Fruit fly (Drosophila melanogaster) whole organism, adult: ENCODE measurements around the gene CG33648.

Experiments
- CG11617 ChIP-seq: fragments of 200-800 bp; sonication (Bioruptor generic); optimal IDR thresholded peaks from 2 replicates; lab custom pipeline; 2017; ENCODE audit warnings: mild to moderate bottlenecking, missing biosample characterization, missing genetic modification reagents, missing genetic modification characterization
- CG12768 ChIP-seq: fragments of 200-800 bp; sonication (Bioruptor generic); optimal IDR thresholded peaks from 2 replicates; lab custom pipeline; 2017; ENCODE audit warnings: missing biosample characterization, missing genetic modification characterization, mild to moderate bottlenecking, moderate library complexity, missing genetic modification reagents
- CG14711 ChIP-seq: fragments of 200-800 bp; sonication (Bioruptor generic); optimal IDR thresholded peaks from 2 replicates; lab custom pipeline; 2018; ENCODE audit warnings: missing biosample characterization, mild to moderate bottlenecking, missing genetic modification characterization, moderate library complexity
- CG1620 ChIP-seq: fragments of 200-800 bp; sonication (Bioruptor generic); optimal IDR thresholded peaks from 2 replicates; lab custom pipeline; 2016; ENCODE audit warnings: missing biosample characterization, missing genetic modification characterization
- CG33017 ChIP-seq: fragments of 200-800 bp; sonication (Bioruptor generic); optimal IDR thresholded peaks from 2 replicates; lab custom pipeline; 2018; ENCODE audit warnings: missing biosample characterization, mild to moderate bottlenecking, missing genetic modification characterization, moderate library complexity
- CG5204 ChIP-seq: fragments of 200-800 bp; sonication (Bioruptor generic); optimal IDR thresholded peaks from 2 replicates; lab custom pipeline; 2016; ENCODE audit warnings: missing biosample characterization, missing genetic modification characterization
- CG7045 ChIP-seq: fragments of 200-800 bp; sonication (Bioruptor generic); optimal IDR thresholded peaks from 2 replicates; lab custom pipeline; 2017; ENCODE audit warnings: missing biosample characterization, mild to moderate bottlenecking, missing genetic modification characterization
- CG7101 ChIP-seq: fragments of 200-800 bp; sonication (Bioruptor generic); optimal IDR thresholded peaks from 2 replicates; lab custom pipeline; 2018; ENCODE audit warnings: missing biosample characterization, mild to moderate bottlenecking, missing genetic modification characterization, moderate library complexity
- Clk ChIP-seq: fragments of 200-800 bp; sonication (Bioruptor generic); optimal IDR thresholded peaks from 2 replicates; lab custom pipeline; 2017; ENCODE audit warnings: missing biosample characterization, missing genetic modification characterization
- Crg-1 ChIP-seq: fragments of 200-800 bp; sonication (Bioruptor generic); optimal IDR thresholded peaks from 2 replicates; lab custom pipeline; 2016; ENCODE audit warnings: missing biosample characterization, missing genetic modification characterization
- Hr96 ChIP-seq: fragments of 200-800 bp; sonication (Bioruptor generic); optimal IDR thresholded peaks from 2 replicates; lab custom pipeline; 2016; ENCODE audit warnings: missing biosample characterization, missing genetic modification characterization
- Mnt ChIP-seq: fragments of 200-800 bp; sonication (Bioruptor generic); optimal IDR thresholded peaks from 2 replicates; lab custom pipeline; 2016; ENCODE audit warnings: missing biosample characterization, mild to moderate bottlenecking, missing genetic modification characterization
- bab1 ChIP-seq: fragments of 200-800 bp; sonication (Bioruptor generic); optimal IDR thresholded peaks from 3 replicates; lab custom pipeline; 2019; ENCODE audit warnings: missing biosample characterization, mild to moderate bottlenecking, missing genetic modification characterization, moderate library complexity
- cic ChIP-seq: fragments of 200-800 bp; sonication (Bioruptor generic); optimal IDR thresholded peaks from 2 replicates; lab custom pipeline; 2017; ENCODE audit warnings: missing biosample characterization, mild to moderate bottlenecking, missing genetic modification characterization, moderate library complexity
- cnc ChIP-seq, 2 experiments: fragments of >200 bp; optimal IDR thresholded peaks; 2 replicates each; lab custom pipeline; 2017
- kay ChIP-seq: fragments of 200-800 bp; sonication (Bioruptor generic); peaks from one replicate; lab custom pipeline; 2016; ENCODE audit warnings: missing biosample characterization, missing genetic modification characterization, borderline replicate concordance
- ovo ChIP-seq: fragments of 200-800 bp; sonication (Bioruptor generic); optimal IDR thresholded peaks from 2 replicates; lab custom pipeline; 2016; ENCODE audit warnings: missing biosample characterization, missing genetic modification characterization
- pad ChIP-seq: fragments of 200-800 bp; sonication (Bioruptor generic); optimal IDR thresholded peaks from 3 replicates; lab custom pipeline; 2017; ENCODE audit warnings: missing biosample characterization, missing genetic modification characterization, mild to moderate bottlenecking, moderate library complexity, missing genetic modification reagents
- tj ChIP-seq: fragments of 200-800 bp; sonication (Bioruptor generic); optimal IDR thresholded peaks from 3 replicates; lab custom pipeline; 2017; ENCODE audit warnings: missing biosample characterization, mild to moderate bottlenecking, missing genetic modification characterization, moderate library complexity
- toe ChIP-seq: fragments of 200-800 bp; sonication (Bioruptor generic); optimal IDR thresholded peaks from 2 replicates; lab custom pipeline; 2016; ENCODE audit warnings: missing biosample characterization, missing genetic modification characterization

Gene CG33648

DNA sequence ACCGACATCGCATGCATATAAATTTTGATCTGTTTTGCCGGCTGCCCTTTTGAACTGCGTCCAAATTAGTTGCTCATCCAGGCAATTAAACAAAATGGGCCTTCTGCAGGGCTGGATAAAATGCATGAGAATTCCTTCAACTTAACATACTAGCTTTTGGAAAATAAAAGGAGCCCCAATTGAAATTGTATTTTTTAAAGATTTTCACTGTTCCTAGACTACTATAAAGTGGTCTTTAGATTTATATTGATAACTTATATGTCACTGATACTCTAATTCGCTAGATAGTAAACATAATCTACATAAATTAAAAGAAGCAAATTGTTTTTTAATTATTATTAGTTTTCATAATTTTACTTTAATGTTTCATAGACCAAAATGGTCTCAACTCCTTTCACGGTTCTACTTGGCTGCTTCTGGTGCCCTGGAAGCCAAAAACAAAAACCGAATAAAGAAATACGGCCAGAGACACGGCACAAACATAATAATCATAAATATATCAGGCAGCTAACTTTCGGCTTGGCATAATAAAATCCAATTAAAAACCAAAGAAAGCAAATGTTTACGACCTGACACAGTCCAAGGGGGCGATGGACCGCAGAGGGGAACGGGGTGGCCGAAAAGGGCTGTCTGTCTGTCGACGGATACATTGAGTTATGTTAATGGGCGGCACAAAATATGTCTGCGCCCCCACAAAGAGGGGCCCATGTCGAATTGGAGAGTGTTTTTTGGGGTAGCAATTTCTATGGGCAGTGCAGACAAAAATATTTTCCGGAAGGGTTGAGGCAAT is 13.5 kb downstream of the CG33648 start:
- TF ChIP-seq kay (GFP tag; lab: Kevin White, UChicago): no peak
- TF ChIP-seq CG7045: no peak
- TF ChIP-seq Hr96: no peak
- no peak for TF ChIP-seq CG5204 (GFP tag; lab: Kevin White, UChicago)
- TF ChIP-seq bab1 (GFP tag; lab: Kevin White, UChicago): no peak
- no peak for TF ChIP-seq cnc (optimal IDR thresholded peaks at IDR 0.05; lab: Kevin White, UChicago)
- TF ChIP-seq Mnt (GFP tag; lab: Kevin White, UChicago): no peak
- no peak for TF ChIP-seq CG33017 (tag; lab: Kevin White, UChicago)
- TF ChIP-seq CG11617: no peak

DNA sequence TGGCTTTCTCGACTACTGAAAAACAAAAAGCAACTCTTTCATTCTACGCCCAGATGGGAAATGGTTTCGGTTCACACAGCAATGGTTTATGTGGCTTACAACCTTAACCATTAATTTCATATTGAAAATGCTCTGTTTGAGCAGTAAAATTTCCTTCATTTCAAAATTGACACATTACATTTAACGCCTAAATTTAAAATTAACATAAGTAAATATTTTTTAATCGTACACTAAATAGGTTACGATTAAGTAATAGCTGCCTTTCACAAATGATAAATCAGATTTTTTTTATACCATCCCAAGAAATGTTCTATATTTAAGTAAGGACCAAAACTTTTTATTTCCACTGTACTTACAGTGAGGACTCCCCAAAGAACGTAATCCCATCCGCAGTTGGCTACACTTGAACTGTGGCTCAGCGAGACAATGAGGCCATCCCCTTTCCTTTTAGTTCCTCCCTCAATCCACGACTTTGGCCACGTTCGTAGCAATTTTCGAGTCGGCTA is 14.8 kb downstream of the CG33648 start:
- TF ChIP-seq ovo (GFP tag; lab: Kevin White, UChicago): no peak

dm6 chr2L:14539872-14540524 is 15.9 kb downstream of the CG33648 start:
- TF ChIP-seq CG7045 (no peak), CG1620 (GFP tag; lab: Kevin White, UChicago) (no peak), Mnt (GFP tag; lab: Kevin White, UChicago) (no peak), cic (GFP tag; lab: Kevin White, UChicago) (no peak), CG5204 (GFP tag; lab: Kevin White, UChicago) (no peak), cnc (optimal IDR thresholded peaks at IDR 0.05; lab: Kevin White, UChicago) (no peak), ovo (GFP tag; lab: Kevin White, UChicago) (no peak), CG14711 (no peak), pad (GFP tag; lab: Kevin White, UChicago) (no peak), Clk (GFP tag; lab: Kevin White, UChicago) (no peak), CG12768 (GFP tag; lab: Kevin White, UChicago) (no peak), Hr96 (no peak), CG11617 (no peak), CG7101 (tag; lab: Kevin White, UChicago) (no peak), toe (GFP tag; lab: Kevin White, UChicago) (no peak), CG33017 (tag; lab: Kevin White, UChicago) (no peak), tj (no peak)

DNA sequence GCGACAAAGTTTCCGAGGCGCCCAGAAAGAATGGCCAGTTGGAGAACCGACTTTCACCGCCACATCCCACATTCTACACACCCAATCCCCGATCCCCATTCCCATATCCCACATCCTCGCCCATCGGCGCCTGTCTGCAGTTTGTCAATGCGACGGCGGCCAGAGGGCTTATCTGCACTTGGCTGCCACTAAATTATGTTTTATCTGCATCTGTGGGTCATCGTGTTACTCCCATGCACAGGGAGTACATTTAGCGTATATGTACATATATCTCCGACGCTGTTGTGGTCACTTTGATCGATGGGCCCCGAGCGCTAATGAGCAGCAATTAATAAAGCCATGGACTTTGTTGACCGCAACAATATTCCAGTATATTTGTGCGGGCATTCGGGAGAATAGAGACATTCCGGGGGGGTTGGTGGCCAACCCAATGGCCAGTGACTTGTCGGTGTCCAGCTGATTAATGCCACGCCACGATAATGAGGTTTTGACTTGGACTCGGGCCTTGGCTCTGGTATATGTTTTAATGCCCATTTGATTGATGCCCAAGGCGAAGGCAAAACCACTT is 16.5 kb downstream of the CG33648 start:
- TF ChIP-seq kay (GFP tag; lab: Kevin White, UChicago): no peak
- no peak for TF ChIP-seq cic (GFP tag; lab: Kevin White, UChicago)
- TF ChIP-seq cnc (optimal IDR thresholded peaks at IDR 0.05; lab: Kevin White, UChicago): no peak
- TF ChIP-seq Crg-1 (GFP tag; lab: Kevin White, UChicago): no peak
- TF ChIP-seq Mnt (GFP tag; lab: Kevin White, UChicago): no peak
- no peak for TF ChIP-seq Hr96
- TF ChIP-seq bab1 (GFP tag; lab: Kevin White, UChicago): no peak
- no peak for TF ChIP-seq CG14711
- no peak for TF ChIP-seq tj
- TF ChIP-seq CG33017 (tag; lab: Kevin White, UChicago): no peak
- TF ChIP-seq toe (GFP tag; lab: Kevin White, UChicago): no peak
- TF ChIP-seq CG12768 (GFP tag; lab: Kevin White, UChicago): no peak
- TF ChIP-seq CG11617: no peak
- no peak for TF ChIP-seq Clk (GFP tag; lab: Kevin White, UChicago)
- no peak for TF ChIP-seq CG5204 (GFP tag; lab: Kevin White, UChicago)
- no peak for TF ChIP-seq CG7101 (tag; lab: Kevin White, UChicago)
- no peak for TF ChIP-seq pad (GFP tag; lab: Kevin White, UChicago)
- no peak for TF ChIP-seq CG1620 (GFP tag; lab: Kevin White, UChicago)

- no peak for TF ChIP-seq CG7045
- no peak for TF ChIP-seq toe (GFP tag; lab: Kevin White, UChicago)
- no peak for TF ChIP-seq CG12768 (GFP tag; lab: Kevin White, UChicago)
- TF ChIP-seq CG1620 (GFP tag; lab: Kevin White, UChicago): no peak
- no peak for TF ChIP-seq CG5204 (GFP tag; lab: Kevin White, UChicago)
- no peak for TF ChIP-seq tj
- TF ChIP-seq Clk (GFP tag; lab: Kevin White, UChicago): no peak
- no peak for TF ChIP-seq Mnt (GFP tag; lab: Kevin White, UChicago)
Observed at dm6 chr2L:14545319-14545740, 21.2 kb downstream of the CG33648 start.

- TF ChIP-seq CG1620 (GFP tag; lab: Kevin White, UChicago): no peak
- no peak for TF ChIP-seq CG7101 (tag; lab: Kevin White, UChicago)
- no peak for TF ChIP-seq Hr96
Observed at dm6 chr2L:14546629-14547366, 22.7 kb downstream of the CG33648 start.
